Worm (Caenorhabditis elegans): Measurements from ENCODE around the gene C05C10.8.

The C05C10.8 gene

ce11 chrII:9938877-9939276 is 21.1 kb upstream of the C05C10.8 start, which contains the start of the genes C05C10.7 and C05C10.5 (continued):
- TF ChIP-seq Y67H2A.10 (GFP tag; conservative IDR thresholded peaks at IDR 0.05) (no peak), hmg-1.2 (GFP tag; IDR thresholded peaks at IDR 0.05) (peak; percentile 43; the same call in 1 of the 2 replicates), Y53G8AR.9 (GFP tag; conservative IDR thresholded peaks at IDR 0.05) (0 out of 2 replicates have a peak, but pooled peaks have one; percentile 38), hrde-1 (tag; optimal IDR thresholded peaks at IDR 0.05; ENCODE audit: borderline replicate concordance) (no peak), tbp1 (GFP tag; optimal IDR thresholded peaks at IDR 0.05) (peak; percentile 42), T26A5.8 (tag; optimal IDR thresholded peaks at IDR 0.05) (no peak)

- TF ChIP-seq ceh-27 (GFP tag; optimal IDR thresholded peaks at IDR 0.05) (peak; percentile 3), ZK185.1 (tag; optimal IDR thresholded peaks at IDR 0.05; ENCODE audit: poor library complexity, severe bottlenecking) (peak; percentile 34), lin-54 (GFP tag; optimal IDR thresholded peaks at IDR 0.05) (peak; percentile 40), cebp-1 (GFP tag; IDR thresholded peaks at IDR 0.05) (no peak), cebp-1 (tag; optimal IDR thresholded peaks at IDR 0.05) (peak; percentile 55), sea-2 (GFP tag; IDR thresholded peaks at IDR 0.05) (no peak), F57A8.1 (GFP tag; optimal IDR thresholded peaks at IDR 0.05) (no peak), madf-10 (tag; optimal IDR thresholded peaks at IDR 0.05) (peak; percentile 34), ama-1 (optimal IDR thresholded peaks at IDR 0.05) (peak; percentile 90), ama-1 (GFP tag; optimal IDR thresholded peaks at IDR 0.05) (no peak), ekl-4 (GFP tag; IDR thresholded peaks at IDR 0.05) (0 out of 2 replicates have a peak, but pooled peaks have one; percentile 19), aptf-2 (GFP tag; conservative IDR thresholded peaks at IDR 0.05) (no peak), C06A6.2 (GFP tag; conservative IDR thresholded peaks at IDR 0.05) (peak; percentile 65; the same call in 1 of the 2 replicates), sdz-38 (tag; optimal IDR thresholded peaks at IDR 0.05) (no peak), die-1 (tag; optimal IDR thresholded peaks at IDR 0.05) (peak; percentile 32), let-607 (tag; optimal IDR thresholded peaks at IDR 0.05) (peak; percentile 13 to 26), zim-3 (tag; optimal IDR thresholded peaks at IDR 0.05) (no peak), lin-26 (GFP tag; IDR thresholded peaks at IDR 0.05) (peak; percentile 14; the same call in 1 of the 2 replicates), C17E4.6 (GFP tag; IDR thresholded peaks at IDR 0.05) (0 out of 2 replicates have a peak, but pooled peaks have one; percentile 9), F22D6.2 (tag; optimal IDR thresholded peaks at IDR 0.05) (peak; percentile 65), madf-6 (GFP tag; IDR thresholded peaks at IDR 0.05) (0 out of 2 replicates have a peak, but pooled peaks have one; percentile 7), snpc-4 (GFP tag; optimal IDR thresholded peaks at IDR 0.05) (no peak), snpc-4 (tag; optimal IDR thresholded peaks at IDR 0.05) (peak in 2 of 4 experiments; percentile 19 to 38), nhr-90 (tag; optimal IDR thresholded peaks at IDR 0.05) (peak; percentile 28), B0336.3 (GFP tag; IDR thresholded peaks at IDR 0.05) (peak; percentile 49), somi-1 (GFP tag; optimal IDR thresholded peaks at IDR 0.05) (peak; percentile 78), attf-5 (GFP tag; optimal IDR thresholded peaks at IDR 0.05) (peak; percentile 67), lir-1 (GFP tag; conservative IDR thresholded peaks at IDR 0.05) (0 out of 2 replicates have a peak, but pooled peaks have one; percentile 9), Y95B8A.8 (GFP tag; IDR thresholded peaks at IDR 0.05) (no peak), ztf-18 (tag; optimal IDR thresholded peaks at IDR 0.05) (peak; percentile 6), let-526 (GFP tag; IDR thresholded peaks at IDR 0.05) (0 out of 2 replicates have a peak, but pooled peaks have one; percentile 59), tbp1 (GFP tag; optimal IDR thresholded peaks at IDR 0.05) (peak; percentile 38), pha-4 (tag; optimal IDR thresholded peaks at IDR 0.05) (peak; percentile 40), hmg-1.2 (GFP tag; IDR thresholded peaks at IDR 0.05) (peak; percentile 50; the same call in 1 of the 2 replicates), lin-35 (GFP tag; optimal IDR thresholded peaks at IDR 0.05) (peak in 1 of 3 experiments; percentile 25), nhr-80 (tag; optimal IDR thresholded peaks at IDR 0.05) (peak; percentile 81), mcd-1 (GFP tag; IDR thresholded peaks at IDR 0.05) (peak; percentile 47; the same call in 1 of the 2 replicates), lin-40 (tag; optimal IDR thresholded peaks at IDR 0.05) (peak; percentile 73), tlf-1 (GFP tag; optimal IDR thresholded peaks at IDR 0.05) (no peak), Y67H2A.10 (GFP tag; conservative IDR thresholded peaks at IDR 0.05) (no peak), ztf-26 (tag; optimal IDR thresholded peaks at IDR 0.05) (peak; percentile 69), nfyb-1 (GFP tag; IDR thresholded peaks at IDR 0.05) (0 out of 2 replicates have a peak, but pooled peaks have one; percentile 12), ztf-28 (GFP tag; IDR thresholded peaks at IDR 0.05) (no peak), Y53G8AR.9 (GFP tag; conservative IDR thresholded peaks at IDR 0.05) (0 out of 2 replicates have a peak, but pooled peaks have one; percentile 26)
These were observed 19.8 kb upstream of the C05C10.8 start for ce11 chrII:9937611-9938010.
